Fruit fly (Drosophila melanogaster) Kc167 (cell line): ENCODE data around the gene stck.

Experiments used
- insv ChIP-seq: fragments of >200 bp; optimal IDR thresholded peaks from 3 replicates; lab custom pipeline; 2018; ENCODE audit warnings: missing external identifiers
- psq ChIP-seq: fragments of >200 bp; optimal IDR thresholded peaks from 2 replicates; lab custom pipeline; 2017; ENCODE audit warnings: missing external identifiers

dm6 chr3R:8355579-8355978 lies 1.2 kb upstream of the stck start:
- no peak for TF ChIP-seq insv (lab: Kevin White, UChicago)
- TF ChIP-seq psq (lab: Kevin White, UChicago), result no peak
